Worm (Caenorhabditis elegans): ENCODE measurements around the gene msrp-4.

DNA sequence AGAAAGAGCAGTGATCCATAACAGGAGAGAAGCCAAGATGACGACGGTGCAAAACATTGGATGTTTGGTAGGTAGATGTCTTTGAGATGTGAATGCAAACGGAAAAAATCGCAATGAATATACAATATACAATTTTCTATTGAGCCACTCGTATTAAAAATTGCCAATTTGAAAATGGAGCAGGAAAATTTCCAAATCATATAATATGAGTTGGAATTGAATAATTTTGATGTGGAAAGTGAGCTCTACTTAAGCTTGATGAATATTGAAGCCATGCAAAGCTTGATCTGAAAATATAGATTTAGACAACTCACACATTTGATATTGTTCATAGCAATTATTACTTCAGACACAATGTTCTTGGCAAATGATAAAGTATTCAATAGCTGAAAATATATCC, 15.8 kb upstream of the msrp-4 start, which contains the start of gene F28A10.8:
- TF ChIP-seq ceh-48 (tag; optimal IDR thresholded peaks at IDR 0.05) (no peak), F13H6.1 (tag; optimal IDR thresholded peaks at IDR 0.05) (no peak), pax-1 (tag; optimal IDR thresholded peaks at IDR 0.05) (no peak), sox-4 (tag; optimal IDR thresholded peaks at IDR 0.05) (no peak), lim-6 (tag; optimal IDR thresholded peaks at IDR 0.05) (no peak), ttx-3 (tag; optimal IDR thresholded peaks at IDR 0.05) (no peak), tbx-2 (tag; optimal IDR thresholded peaks at IDR 0.05) (no peak), lin-11 (tag; optimal IDR thresholded peaks at IDR 0.05) (no peak), ceh-18 (tag; optimal IDR thresholded peaks at IDR 0.05) (no peak), hlh-6 (tag; optimal IDR thresholded peaks at IDR 0.05) (no peak), ceh-9 (tag; optimal IDR thresholded peaks at IDR 0.05) (no peak), pha-4 (tag; optimal IDR thresholded peaks at IDR 0.05) (no peak), ama-1 (optimal IDR thresholded peaks at IDR 0.05) (no peak)
